Worm (Caenorhabditis elegans) whole organism, L4/young adult: ENCODE results near the gene C03A3.9.

Experiments
- W03F9.2 ChIP-seq: fragments of 150-350 bp; optimal IDR thresholded peaks from 2 replicates; lab custom pipeline; 2014; ENCODE audit warnings: missing biosample characterization, missing genetic modification characterization
- dao-5 ChIP-seq: sonication (generic microtip); optimal IDR thresholded peaks from 2 replicates; lab custom pipeline; 2016; ENCODE audit warnings: missing genotype, missing genetic modification characterization, moderate library complexity, missing compliant biosample characterization
- him-1 ChIP-seq: sonication (generic microtip); optimal IDR thresholded peaks from 2 replicates; lab custom pipeline; 2016; ENCODE audit warnings: missing genotype, missing genetic modification reagents, missing genetic modification characterization, missing compliant biosample characterization

DNA sequence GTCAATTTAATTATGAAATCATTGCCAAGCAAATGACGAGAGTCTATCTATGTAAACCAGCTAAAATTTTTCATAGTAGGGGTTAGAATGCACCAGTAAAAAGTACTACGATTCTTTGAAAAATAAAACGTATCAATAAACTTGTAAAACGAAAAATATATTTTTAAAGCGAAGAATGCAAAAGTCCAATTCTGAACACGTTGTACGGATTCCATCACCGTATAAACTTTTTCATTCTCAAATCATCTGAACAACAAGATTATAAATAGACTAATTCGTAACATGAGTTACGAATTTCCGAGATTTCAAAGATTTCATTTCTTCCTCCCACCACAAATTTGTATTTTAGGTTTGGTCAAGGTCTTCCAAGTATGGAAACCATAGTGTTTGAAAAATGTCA lies 49.9 kb downstream of the C03A3.9 start, which contains the start of gene nlp-57:
- TF ChIP-seq him-1 (tag; lab: Kevin White, UChicago) = no peak
- no peak for TF ChIP-seq dao-5 (tag; lab: Kevin White, UChicago)
- TF ChIP-seq W03F9.2 (tag; lab: Kevin White, UChicago) = no peak
